Worm (Caenorhabditis elegans) whole organism, young adult: ENCODE measurements around the gene K11H12.3.

Experiments
- B0336.3 ChIP-seq: fragments of 200-800 bp; sonication (Bioruptor generic); IDR thresholded peaks from 2 replicates; pipeline ENCODE4 v1.3.6; 2022; ENCODE audit warnings: missing genetic modification characterization, missing compliant biosample characterization
- F33H1.4 ChIP-seq: fragments of 200-800 bp; sonication (Bioruptor generic); IDR thresholded peaks from 2 replicates; pipeline ENCODE4 v1.3.6; 2022; ENCODE audit warnings: missing genetic modification reagents, missing genetic modification characterization, missing compliant biosample characterization
- F37B4.10 ChIP-seq: fragments of 200-800 bp; sonication (Bioruptor generic); IDR thresholded peaks from 2 replicates; pipeline ENCODE4 v1.3.6; 2022; ENCODE audit warnings: missing genetic modification characterization, missing compliant biosample characterization
- F57A8.1 ChIP-seq: fragments of 200-800 bp; sonication (Bioruptor generic); optimal IDR thresholded peaks from 2 replicates; lab custom pipeline; 2018; ENCODE audit warnings: mild to moderate bottlenecking, missing genetic modification characterization, moderate library complexity, missing compliant biosample characterization
- Y53F4B.3 ChIP-seq: fragments of 200-800 bp; sonication (Bioruptor generic); IDR thresholded peaks from 2 replicates; pipeline ENCODE4 v1.3.6; 2022; ENCODE audit warnings: missing genetic modification reagents, missing genetic modification characterization, missing compliant biosample characterization
- Y53G8AR.9 ChIP-seq: fragments of 200-800 bp; sonication (Bioruptor generic); conservative IDR thresholded peaks from 2 replicates; pipeline ENCODE4 v1.3.6; 2022; ENCODE audit warnings: missing genetic modification reagents, missing genetic modification characterization, missing compliant biosample characterization
- Y79H2A.3 ChIP-seq: fragments of 200-800 bp; sonication (Bioruptor generic); conservative IDR thresholded peaks from 2 replicates; pipeline ENCODE4 v1.3.6; 2022; ENCODE audit warnings: missing genetic modification reagents, missing genetic modification characterization, missing compliant biosample characterization
- akir-1 ChIP-seq: fragments of 200-800 bp; sonication (Bioruptor generic); optimal IDR thresholded peaks from 2 replicates; lab custom pipeline; 2018; ENCODE audit warnings: mild to moderate bottlenecking, missing genetic modification characterization, moderate library complexity, missing compliant biosample characterization
- athp-1 ChIP-seq: sonication (generic microtip); optimal IDR thresholded peaks from 2 replicates; lab custom pipeline; 2017; ENCODE audit warnings: mild to moderate bottlenecking, missing genetic modification characterization, missing compliant biosample characterization
- attf-6 ChIP-seq: fragments of 200-800 bp; sonication (Bioruptor generic); IDR thresholded peaks from 2 replicates; pipeline ENCODE4 v1.3.6; 2022; ENCODE audit warnings: missing genetic modification reagents, missing genetic modification characterization, missing compliant biosample characterization
- ceh-58 ChIP-seq: fragments of 200-800 bp; sonication (Bioruptor generic); IDR thresholded peaks from 2 replicates; pipeline ENCODE4 v1.3.6; 2022; ENCODE audit warnings: missing genetic modification characterization, missing compliant biosample characterization
- ceh-79 ChIP-seq: sonication (generic microtip); optimal IDR thresholded peaks from 2 replicates; lab custom pipeline; 2017; ENCODE audit warnings: mild to moderate bottlenecking, missing genetic modification characterization, missing compliant biosample characterization
- chd-7 ChIP-seq: sonication (generic microtip); optimal IDR thresholded peaks from 2 replicates; lab custom pipeline; 2016; ENCODE audit warnings: mild to moderate bottlenecking, missing genetic modification characterization, moderate library complexity, missing compliant biosample characterization
- die-1 ChIP-seq: sonication (generic microtip); optimal IDR thresholded peaks from 2 replicates; lab custom pipeline; 2016; ENCODE audit warnings: missing genotype, mild to moderate bottlenecking, missing genetic modification characterization, missing compliant biosample characterization
- dpff-1 ChIP-seq: sonication (generic microtip); optimal IDR thresholded peaks from 2 replicates; lab custom pipeline; 2017; ENCODE audit warnings: mild to moderate bottlenecking, missing genetic modification characterization, missing compliant biosample characterization
- egl-18 ChIP-seq: fragments of 200-800 bp; sonication (Bioruptor generic); IDR thresholded peaks from 2 replicates; pipeline ENCODE4 v1.3.6; 2022; ENCODE audit warnings: missing genetic modification reagents, missing genetic modification characterization, missing compliant biosample characterization
- fkh-3 ChIP-seq: sonication (generic microtip); optimal IDR thresholded peaks from 2 replicates; lab custom pipeline; 2016; ENCODE audit warnings: mild to moderate bottlenecking, missing genetic modification characterization, missing compliant biosample characterization
- gei-17 ChIP-seq: fragments of 200-800 bp; sonication (Bioruptor generic); optimal IDR thresholded peaks from 2 replicates; lab custom pipeline; 2018; ENCODE audit warnings: mild to moderate bottlenecking, missing genetic modification characterization, missing compliant biosample characterization
- hlh-12 ChIP-seq: sonication (generic microtip); optimal IDR thresholded peaks from 2 replicates; lab custom pipeline; 2016; ENCODE audit warnings: missing genetic modification characterization, missing compliant biosample characterization
- hrde-1 ChIP-seq: sonication (generic microtip); optimal IDR thresholded peaks from 2 replicates; lab custom pipeline; 2016; ENCODE audit warnings: missing genetic modification characterization, mild to moderate bottlenecking, missing compliant biosample characterization, moderate library complexity, missing genotype, missing genetic modification reagents, borderline replicate concordance
- hsf-1 ChIP-seq: fragments of 200-800 bp; sonication (Bioruptor generic); IDR thresholded peaks from 2 replicates; pipeline ENCODE4 v1.3.6; 2022; ENCODE audit warnings: missing genetic modification reagents, missing genetic modification characterization, missing compliant biosample characterization
- lag-1 ChIP-seq: fragments of 200-800 bp; sonication (Bioruptor generic); IDR thresholded peaks from 2 replicates; pipeline ENCODE4 v1.3.6; 2022; ENCODE audit warnings: missing genetic modification reagents, missing genetic modification characterization, missing compliant biosample characterization
- let-607 ChIP-seq, 2 experiments: fragments of 200-800 bp in 1 of 2; sonication (Bioruptor generic) in 1 of 2; sonication (generic microtip) in 1 of 2; optimal IDR thresholded peaks; 2 replicates each; lab custom pipeline; 2016 to 2018; ENCODE audit warnings: mild to moderate bottlenecking in 2 of 2, missing compliant biosample characterization in 2 of 2, missing genetic modification characterization in 2 of 2, moderate library complexity in 2 of 2, missing genotype in 1 of 2
- madf-10 ChIP-seq: sonication (generic microtip); optimal IDR thresholded peaks from 2 replicates; lab custom pipeline; 2016; ENCODE audit warnings: mild to moderate bottlenecking, missing genetic modification characterization, missing compliant biosample characterization
- mcd-1 ChIP-seq: fragments of 200-800 bp; sonication (Bioruptor generic); IDR thresholded peaks from 2 replicates; pipeline ENCODE4 v1.3.6; 2022; ENCODE audit warnings: missing genetic modification reagents, missing genetic modification characterization, missing compliant biosample characterization
- mxl-1 ChIP-seq: sonication (generic microtip); optimal IDR thresholded peaks from 2 replicates; lab custom pipeline; 2016; ENCODE audit warnings: missing genetic modification characterization, missing compliant biosample characterization
- nfya-1 ChIP-seq: sonication (generic microtip); optimal IDR thresholded peaks from 2 replicates; lab custom pipeline; 2017; ENCODE audit warnings: antibody characterized with exemption, missing compliant biosample characterization, missing genetic modification characterization, borderline replicate concordance; ENCODE audit not compliant: insufficient read depth
- nfya-2 ChIP-seq: fragments of 200-800 bp; sonication (Bioruptor generic); IDR thresholded peaks from 2 replicates; pipeline ENCODE4 v1.3.6; 2022; ENCODE audit warnings: missing genetic modification reagents, missing genetic modification characterization, missing compliant biosample characterization
- nhr-27 ChIP-seq: fragments of 200-800 bp; sonication (Bioruptor generic); optimal IDR thresholded peaks from 2 replicates; lab custom pipeline; 2018; ENCODE audit warnings: mild to moderate bottlenecking, missing genetic modification characterization, moderate library complexity, missing compliant biosample characterization
- pbrm-1 ChIP-seq: fragments of 200-800 bp; sonication (Bioruptor generic); IDR thresholded peaks from 2 replicates; pipeline ENCODE4 v1.3.6; 2022; ENCODE audit warnings: missing genetic modification reagents, missing genetic modification characterization, missing compliant biosample characterization
- repo-1 ChIP-seq: sonication (generic microtip); optimal IDR thresholded peaks from 2 replicates; lab custom pipeline; 2017; ENCODE audit warnings: mild to moderate bottlenecking, missing genetic modification characterization, missing compliant biosample characterization
- snpc-1.1 ChIP-seq: sonication (generic microtip); optimal IDR thresholded peaks from 2 replicates; lab custom pipeline; 2017; ENCODE audit warnings: missing genetic modification characterization, mild to moderate bottlenecking, missing compliant biosample characterization, antibody characterized with exemption, moderate library complexity, missing genotype, missing genetic modification reagents; ENCODE audit not compliant: insufficient read depth
- snpc-4 ChIP-seq, 5 experiments: fragments of 150-350 bp in 1 of 5; sonication (generic microtip) in 4 of 5; optimal IDR thresholded peaks; 2 replicates each; lab custom pipeline; 2014 to 2018; ENCODE audit warnings: missing genetic modification characterization in 5 of 5, missing biosample characterization in 3 of 5, antibody characterized with exemption in 2 of 5, mild to moderate bottlenecking in 2 of 5, missing compliant biosample characterization in 2 of 5, missing genotype in 2 of 5, moderate library complexity in 2 of 5, missing genetic modification reagents in 1 of 5
- tlf-1 ChIP-seq: fragments of 200-800 bp; sonication (Bioruptor generic); optimal IDR thresholded peaks from 2 replicates; lab custom pipeline; 2018; ENCODE audit warnings: mild to moderate bottlenecking, missing genetic modification characterization, missing compliant biosample characterization
- unc-130 ChIP-seq: sonication (generic microtip); optimal IDR thresholded peaks from 2 replicates; lab custom pipeline; 2016; ENCODE audit warnings: missing genetic modification reagents, missing genetic modification characterization, missing compliant biosample characterization
- unc-62 ChIP-seq: fragments of 150-350 bp; optimal IDR thresholded peaks from 2 replicates; lab custom pipeline; 2014; ENCODE audit warnings: missing biosample characterization, missing genetic modification reagents, missing genetic modification characterization
- xnd-1 ChIP-seq: sonication (generic microtip); optimal IDR thresholded peaks from 2 replicates; lab custom pipeline; 2016; ENCODE audit warnings: missing genotype, missing genetic modification reagents, missing genetic modification characterization, missing compliant biosample characterization
- zfh-2 ChIP-seq: fragments of 200-800 bp; sonication (Bioruptor generic); conservative IDR thresholded peaks from 2 replicates; pipeline ENCODE4 v1.3.6; 2022; ENCODE audit warnings: missing genetic modification reagents, missing genetic modification characterization, missing compliant biosample characterization
- ztf-18 ChIP-seq: sonication (generic microtip); optimal IDR thresholded peaks from 2 replicates; lab custom pipeline; 2016; ENCODE audit warnings: missing genotype, mild to moderate bottlenecking, missing genetic modification characterization, missing compliant biosample characterization
- ztf-22 ChIP-seq: fragments of 200-800 bp; sonication (Bioruptor generic); optimal IDR thresholded peaks from 2 replicates; lab custom pipeline; 2018; ENCODE audit warnings: mild to moderate bottlenecking, missing genetic modification characterization, moderate library complexity, missing compliant biosample characterization
- ztf-26 ChIP-seq: sonication (generic microtip); optimal IDR thresholded peaks from 2 replicates; lab custom pipeline; 2017; ENCODE audit warnings: missing genetic modification characterization, missing compliant biosample characterization
- ztf-3 ChIP-seq: fragments of 200-800 bp; sonication (Bioruptor generic); optimal IDR thresholded peaks from 2 replicates; lab custom pipeline; 2018; ENCODE audit warnings: mild to moderate bottlenecking, missing genetic modification characterization, missing compliant biosample characterization

The K11H12.3 gene

DNA sequence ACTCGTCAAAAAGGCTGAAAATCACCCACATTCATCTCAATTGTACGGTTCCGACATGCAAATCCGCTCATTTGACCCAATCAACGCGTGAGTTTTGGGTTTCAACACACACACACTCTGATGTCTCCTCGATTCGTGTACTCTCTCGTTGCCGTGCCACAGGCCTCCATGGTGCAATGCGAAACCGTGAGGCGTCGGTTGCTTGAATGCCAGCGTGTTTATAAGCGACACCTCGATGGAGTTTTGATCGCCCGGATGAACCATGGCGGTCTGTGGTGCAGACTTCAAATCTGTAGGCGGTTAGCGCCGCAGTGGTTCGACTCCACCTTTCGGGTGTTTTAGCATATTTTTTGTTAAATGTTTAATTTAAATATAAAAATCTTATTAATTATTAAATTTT, 15.3 kb downstream of the K11H12.3 start (continued):
- peak; percentile 94 for TF ChIP-seq snpc-4 (GFP tag; optimal IDR thresholded peaks at IDR 0.05; lab: Kevin White, UChicago)
- peak; percentile 97 to 98 (median 98) for TF ChIP-seq snpc-4 (tag; optimal IDR thresholded peaks at IDR 0.05; lab: Kevin White, UChicago)
- TF ChIP-seq nfya-2 (GFP tag; lab: Robert Waterston, UW): no peak
- TF ChIP-seq nfya-1 (tag; lab: Kevin White, UChicago): no peak
- no peak for TF ChIP-seq xnd-1 (tag; lab: Kevin White, UChicago)
- peak; percentile 71; the same call in 1 of the 2 replicates for TF ChIP-seq pbrm-1 (GFP tag; lab: Robert Waterston, UW)
- no peak for TF ChIP-seq unc-62 (GFP tag; lab: Kevin White, UChicago)
- no peak for TF ChIP-seq fkh-3 (tag; lab: Kevin White, UChicago)
- TF ChIP-seq madf-10 (tag; lab: Kevin White, UChicago): no peak
- peak; percentile 74 for TF ChIP-seq mcd-1
- no peak for TF ChIP-seq ztf-22
- TF ChIP-seq akir-1 (GFP tag; lab: Kevin White, UChicago): no peak
- no peak for TF ChIP-seq unc-130 (GFP tag; lab: Kevin White, UChicago)

DNA sequence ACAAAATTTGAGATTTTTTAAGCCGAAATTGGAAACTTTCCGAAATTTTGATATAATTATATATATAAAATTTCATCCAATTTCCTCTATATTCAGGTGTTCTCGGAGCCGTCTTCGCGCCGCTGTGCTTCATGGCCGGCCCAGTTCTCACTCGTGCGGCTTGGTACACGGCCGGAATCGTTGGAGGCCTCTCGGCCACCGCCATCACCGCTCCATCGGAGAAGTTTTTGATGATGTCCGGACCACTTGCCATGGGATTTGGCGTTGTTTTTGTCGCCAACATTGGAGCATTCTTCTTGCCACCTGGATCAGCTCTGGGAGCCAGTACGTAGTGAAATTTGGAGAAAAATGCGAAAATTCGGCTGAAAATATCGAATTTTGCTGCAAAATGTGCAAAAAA, 16.2 kb downstream of the K11H12.3 start:
- TF ChIP-seq zfh-2 (GFP tag; lab: Robert Waterston, UW) (peak; percentile 78), attf-6 (no peak), ceh-58 (GFP tag; lab: Robert Waterston, UW) (0 out of 2 replicates have a peak, but pooled peaks have one; percentile 50), repo-1 (tag; lab: Kevin White, UChicago) (peak; percentile 14)

DNA sequence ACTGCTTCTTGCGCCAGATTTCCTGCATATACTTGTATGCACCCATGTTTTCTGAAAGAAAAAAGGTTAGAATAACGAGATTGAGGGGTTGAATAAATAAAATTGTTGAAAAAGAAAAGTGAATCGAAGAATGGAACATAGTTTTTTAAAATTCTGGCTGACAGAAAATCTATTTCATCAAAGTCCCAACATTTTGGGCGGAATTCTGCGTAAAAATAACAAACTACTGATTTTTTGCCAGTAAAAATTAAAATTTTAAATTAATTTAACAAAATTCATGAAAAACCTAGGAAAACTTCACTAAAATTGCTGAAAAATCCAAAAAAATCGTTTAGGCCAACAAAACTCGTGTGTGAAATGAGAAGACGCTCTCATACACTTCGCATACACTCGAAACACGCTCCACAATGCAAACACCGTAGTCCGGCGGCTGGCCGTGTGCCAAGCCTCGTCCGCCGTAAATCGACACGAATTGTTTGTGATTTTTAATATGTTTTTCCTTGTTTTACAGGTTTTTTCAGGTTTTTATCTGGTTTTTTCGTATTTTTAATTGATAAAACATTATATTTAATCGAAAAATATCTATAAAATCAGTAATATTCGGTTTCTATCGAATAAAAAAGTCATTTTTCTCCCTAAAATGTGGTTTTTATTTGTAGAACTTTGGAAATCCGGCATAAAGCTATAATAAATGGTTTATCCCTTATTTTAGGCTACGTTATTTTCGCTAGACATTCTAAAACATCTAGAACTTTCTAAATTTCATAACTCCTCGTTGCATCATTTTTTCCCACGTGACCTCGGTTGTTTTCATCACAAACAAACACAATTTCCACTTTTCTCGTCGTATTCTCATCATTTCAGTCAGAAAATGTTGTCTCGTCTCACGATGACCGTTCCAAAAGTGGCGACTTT, 18.5 kb downstream of the K11H12.3 start, which contains the start of the genes rpl-15 and K11H12.8:
rpl-15 (minus strand) TSS at position 51 of the 915 bp plus-strand sequence.
K11H12.8 (plus strand) TSS at position 865 of the 915 bp plus-strand sequence.
- TF ChIP-seq F57A8.1 (GFP tag; lab: Kevin White, UChicago) (peak; percentile 96), mxl-1 (tag; lab: Kevin White, UChicago) (peak; percentile 64), snpc-4 (GFP tag; optimal IDR thresholded peaks at IDR 0.05; lab: Kevin White, UChicago) (peak; percentile 95), snpc-4 (tag; optimal IDR thresholded peaks at IDR 0.05; lab: Kevin White, UChicago) (peak; percentile 95 to 97 (median 96)), athp-1 (tag; lab: Kevin White, UChicago) (peak; percentile 99), Y53F4B.3 (GFP tag; lab: Robert Waterston, UW) (peak; percentile 90), dpff-1 (tag; lab: Kevin White, UChicago) (peak; percentile 61), gei-17 (GFP tag; lab: Kevin White, UChicago) (peak; percentile 92), egl-18 (peak; percentile 99), ztf-3 (GFP tag; lab: Kevin White, UChicago) (peak; percentile 96), lag-1 (GFP tag; lab: Robert Waterston, UW) (peak; percentile 90; the same call in 1 of the 2 replicates), B0336.3 (GFP tag; lab: Robert Waterston, UW) (peak; percentile 100), tlf-1 (GFP tag; lab: Kevin White, UChicago) (peak; percentile 100), chd-7 (peak; percentile 98), hsf-1 (GFP tag; lab: Robert Waterston, UW) (peak; percentile 94), snpc-1.1 (peak; percentile 94), ceh-79 (peak; percentile 95), F33H1.4 (GFP tag; lab: Robert Waterston, UW) (peak; percentile 95), hrde-1 (tag; lab: Kevin White, UChicago) (peak; percentile 90), hlh-12 (tag; lab: Kevin White, UChicago) (no peak), die-1 (peak; percentile 95), let-607 (tag; optimal IDR thresholded peaks at IDR 0.05; lab: Kevin White, UChicago) (peak; percentile 95 to 97), ztf-26 (tag; lab: Kevin White, UChicago) (peak; percentile 99), Y53G8AR.9 (GFP tag; lab: Robert Waterston, UW) (peak; percentile 100), F37B4.10 (peak; percentile 99), Y79H2A.3 (peak; percentile 99), ztf-18 (tag; lab: Kevin White, UChicago) (peak; percentile 88), nhr-27 (peak; percentile 96)
